Worm (Caenorhabditis elegans): Measurements from ENCODE around the gene F19B2.7.
A peak's percentile ranks its signal among the peaks of the same experiment; 100 is the strongest.

F19B2.7 gene

ce11 chrV:20164059-20164892, 12.7 kb downstream of the F19B2.7 start, which contains the start of gene F19B2.5:
Gene F19B2.5, minus strand, starts transcription at chrV:20164165.
- TF ChIP-seq nhr-80 (tag; optimal IDR thresholded peaks at IDR 0.05) (peak; percentile 44), nhr-90 (tag; optimal IDR thresholded peaks at IDR 0.05) (peak; percentile 11), hsf-1 (GFP tag; IDR thresholded peaks at IDR 0.05) (peak; percentile 97), F55B11.4 (tag; optimal IDR thresholded peaks at IDR 0.05; ENCODE audit: borderline replicate concordance, insufficient read depth) (no peak), madf-10 (tag; optimal IDR thresholded peaks at IDR 0.05) (peak; percentile 70), ets-4 (GFP tag; optimal IDR thresholded peaks at IDR 0.05) (peak; percentile 90), let-526 (GFP tag; IDR thresholded peaks at IDR 0.05) (peak; percentile 36; the same call in 1 of the 2 replicates), pha-4 (tag; optimal IDR thresholded peaks at IDR 0.05) (peak; percentile 66), nfyb-1 (GFP tag; IDR thresholded peaks at IDR 0.05) (peak; percentile 83; the same call in 1 of the 2 replicates), unc-130 (GFP tag; optimal IDR thresholded peaks at IDR 0.05) (no peak), ztf-25 (GFP tag; IDR thresholded peaks at IDR 0.05) (no peak), gei-17 (GFP tag; optimal IDR thresholded peaks at IDR 0.05) (peak; percentile 51), ztf-6 (GFP tag; IDR thresholded peaks at IDR 0.05) (no peak), egl-44 (GFP tag; IDR thresholded peaks at IDR 0.05) (no peak), rpc-1 (optimal IDR thresholded peaks at IDR 0.05) (peak; percentile 52), rpc-1 (tag; optimal IDR thresholded peaks at IDR 0.05) (no peak), Y56A3A.18 (GFP tag; IDR thresholded peaks at IDR 0.05) (no peak), nfya-2 (GFP tag; IDR thresholded peaks at IDR 0.05) (no peak), ceh-79 (tag; optimal IDR thresholded peaks at IDR 0.05) (no peak), nfya-1 (tag; optimal IDR thresholded peaks at IDR 0.05; ENCODE audit: borderline replicate concordance, insufficient read depth) (no peak), ceh-27 (GFP tag; optimal IDR thresholded peaks at IDR 0.05) (no peak), tlf-1 (GFP tag; optimal IDR thresholded peaks at IDR 0.05) (peak; percentile 66), madf-3 (GFP tag; IDR thresholded peaks at IDR 0.05) (no peak), let-607 (tag; optimal IDR thresholded peaks at IDR 0.05) (peak; percentile 83 to 95), F37B4.10 (GFP tag; IDR thresholded peaks at IDR 0.05) (no peak), Y95B8A.8 (GFP tag; IDR thresholded peaks at IDR 0.05) (no peak), lin-54 (GFP tag; optimal IDR thresholded peaks at IDR 0.05) (peak; percentile 34), akir-1 (GFP tag; optimal IDR thresholded peaks at IDR 0.05) (peak; percentile 51), ama-1 (optimal IDR thresholded peaks at IDR 0.05) (peak; percentile 71), ama-1 (GFP tag; optimal IDR thresholded peaks at IDR 0.05) (no peak), F33H1.4 (GFP tag; IDR thresholded peaks at IDR 0.05) (no peak), sptf-2 (GFP tag; optimal IDR thresholded peaks at IDR 0.05) (no peak), mcd-1 (GFP tag; IDR thresholded peaks at IDR 0.05) (peak; percentile 41; the same call in 1 of the 2 replicates), cebp-1 (GFP tag; IDR thresholded peaks at IDR 0.05) (no peak), cebp-1 (tag; optimal IDR thresholded peaks at IDR 0.05) (peak; percentile 50), bed-2 (GFP tag; IDR thresholded peaks at IDR 0.05) (no peak), B0336.3 (GFP tag; IDR thresholded peaks at IDR 0.05) (peak; percentile 81), ccch-3 (GFP tag; optimal IDR thresholded peaks at IDR 0.05) (no peak), ztf-18 (tag; optimal IDR thresholded peaks at IDR 0.05) (peak; percentile 7), T07F8.4 (tag; optimal IDR thresholded peaks at IDR 0.05) (no peak), ekl-4 (GFP tag; IDR thresholded peaks at IDR 0.05) (0 out of 2 replicates have a peak, but pooled peaks have one; percentile 47), snpc-3.4 (tag; optimal IDR thresholded peaks at IDR 0.05) (no peak), D2030.7 (GFP tag; IDR thresholded peaks at IDR 0.05) (no peak), dox-1 (GFP tag; IDR thresholded peaks at IDR 0.05) (peak; percentile 60; the same call in 1 of the 2 replicates), mel-28 (tag; optimal IDR thresholded peaks at IDR 0.05; ENCODE audit: borderline replicate concordance) (no peak), hlh-26 (GFP tag; conservative IDR thresholded peaks at IDR 0.05) (no peak), repo-1 (tag; optimal IDR thresholded peaks at IDR 0.05) (peak; percentile 0), mes-4 (tag; optimal IDR thresholded peaks at IDR 0.05) (no peak)

Measured in whole organism, young adult.